Worm (Caenorhabditis elegans): Measurements from ENCODE around the gene srz-23.

DNA sequence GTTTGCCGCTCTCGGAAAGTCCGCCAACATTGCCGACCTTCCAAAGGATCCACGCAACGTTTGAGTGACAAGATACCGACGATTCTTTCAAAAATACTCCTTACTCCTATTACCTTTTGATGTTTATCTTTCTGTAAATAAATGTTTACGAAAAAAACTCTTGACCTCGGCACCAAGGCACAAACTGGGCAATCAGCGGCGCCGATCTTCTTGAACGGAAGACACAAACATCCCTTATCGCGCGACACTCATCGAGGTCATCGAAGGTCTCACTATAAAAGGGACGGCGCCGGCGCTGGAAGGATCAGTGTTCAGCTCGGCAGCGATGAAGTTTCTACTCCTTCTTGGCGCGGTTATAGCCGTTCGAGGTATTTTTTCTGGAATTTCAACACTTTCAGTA, 14.1 kb upstream of the srz-23 start, which contains the start of gene grd-3:
- TF ChIP-seq nhr-23 (tag; optimal IDR thresholded peaks at IDR 0.05), result peak; percentile 50
- no peak for TF ChIP-seq daf-12 (tag; optimal IDR thresholded peaks at IDR 0.05)
- no peak for TF ChIP-seq sea-2 (GFP tag; optimal IDR thresholded peaks at IDR 0.05)
- no peak for TF ChIP-seq ZK546.5 (tag; optimal IDR thresholded peaks at IDR 0.05)
- no peak for TF ChIP-seq ceh-82 (tag; optimal IDR thresholded peaks at IDR 0.05)
- TF ChIP-seq elt-2 (tag; optimal IDR thresholded peaks at IDR 0.05), result no peak
- no peak for TF ChIP-seq skn-1 (tag; optimal IDR thresholded peaks at IDR 0.05)
- TF ChIP-seq pha-4 (tag; optimal IDR thresholded peaks at IDR 0.05), result no peak

Measured in whole organism, L3 larva.